Worm (Caenorhabditis elegans) whole organism, mixed stage, embryonic: ENCODE measurements around the gene faah-4.

Experiments
- M03D4.4 ChIP-seq: sonication (generic microtip); optimal IDR thresholded peaks from 2 replicates; lab custom pipeline; 2017; ENCODE audit warnings: mild to moderate bottlenecking, missing genetic modification characterization, missing compliant biosample characterization
- bed-3 ChIP-seq: fragments of 200-800 bp; sonication (Bioruptor generic); optimal IDR thresholded peaks from 3 replicates; lab custom pipeline; 2018; ENCODE audit warnings: mild to moderate bottlenecking, missing genetic modification characterization, moderate library complexity, missing compliant biosample characterization
- blmp-1 ChIP-seq: fragments of 150-350 bp; optimal IDR thresholded peaks from 2 replicates; lab custom pipeline; 2014; ENCODE audit warnings: missing biosample characterization, missing genetic modification characterization
- ceh-39 ChIP-seq: fragments of 150-350 bp; optimal IDR thresholded peaks from 2 replicates; lab custom pipeline; 2014; ENCODE audit warnings: missing biosample characterization, missing genetic modification characterization
- ceh-43 ChIP-seq: fragments of 200-800 bp; sonication (Bioruptor generic); optimal IDR thresholded peaks from 2 replicates; lab custom pipeline; 2018; ENCODE audit warnings: mild to moderate bottlenecking, missing genetic modification characterization, moderate library complexity, missing compliant biosample characterization
- ces-1 ChIP-seq: fragments of 150-350 bp; optimal IDR thresholded peaks from 2 replicates; lab custom pipeline; 2014; ENCODE audit warnings: missing biosample characterization, missing genetic modification reagents, missing genetic modification characterization
- cnd-1 ChIP-seq: fragments of 200-800 bp; sonication (Bioruptor generic); optimal IDR thresholded peaks from 2 replicates; lab custom pipeline; 2018; ENCODE audit warnings: mild to moderate bottlenecking, missing genetic modification characterization, missing compliant biosample characterization
- elt-1 ChIP-seq: sonication (generic microtip); optimal IDR thresholded peaks from 2 replicates; lab custom pipeline; 2017; ENCODE audit warnings: missing genetic modification characterization, mild to moderate bottlenecking, missing compliant biosample characterization, antibody characterized with exemption, moderate library complexity, borderline replicate concordance; ENCODE audit not compliant: insufficient read depth
- elt-3 ChIP-seq: fragments of 150-350 bp; optimal IDR thresholded peaks from 2 replicates; lab custom pipeline; 2014; ENCODE audit warnings: missing biosample characterization, missing genetic modification characterization
- flh-1 ChIP-seq: fragments of 200-800 bp; sonication (Bioruptor generic); optimal IDR thresholded peaks from 2 replicates; lab custom pipeline; 2018; ENCODE audit warnings: mild to moderate bottlenecking, missing genetic modification characterization, moderate library complexity, missing compliant biosample characterization
- ham-2 ChIP-seq: fragments of 200-800 bp; sonication (Bioruptor generic); optimal IDR thresholded peaks from 2 replicates; lab custom pipeline; 2018; ENCODE audit warnings: mild to moderate bottlenecking, missing genetic modification characterization, missing compliant biosample characterization
- hlh-1 ChIP-seq: fragments of 150-350 bp; optimal IDR thresholded peaks from 2 replicates; lab custom pipeline; 2014; ENCODE audit warnings: missing biosample characterization, missing genetic modification reagents, missing genetic modification characterization
- lin-13 ChIP-seq: fragments of 150-350 bp; optimal IDR thresholded peaks from 2 replicates; lab custom pipeline; 2014; ENCODE audit warnings: missing biosample characterization, missing genetic modification characterization
- lin-32 ChIP-seq: fragments of 200-800 bp; sonication (Bioruptor generic); optimal IDR thresholded peaks from 2 replicates; lab custom pipeline; 2018; ENCODE audit warnings: mild to moderate bottlenecking, missing genetic modification characterization, missing compliant biosample characterization
- lsy-2 ChIP-seq: fragments of 150-350 bp; optimal IDR thresholded peaks from 2 replicates; lab custom pipeline; 2014; ENCODE audit warnings: missing biosample characterization, missing genetic modification characterization
- mep-1 ChIP-seq: fragments of 150-350 bp; optimal IDR thresholded peaks from 2 replicates; lab custom pipeline; 2017; ENCODE audit warnings: missing biosample characterization, missing genetic modification reagents, missing genetic modification characterization, inconsistent platforms
- mls-2 ChIP-seq: sonication (generic microtip); optimal IDR thresholded peaks from 2 replicates; lab custom pipeline; 2016; ENCODE audit warnings: mild to moderate bottlenecking, missing genetic modification characterization, moderate library complexity, missing compliant biosample characterization
- nhr-12 ChIP-seq: fragments of 150-350 bp; optimal IDR thresholded peaks from 2 replicates; lab custom pipeline; 2014; ENCODE audit warnings: missing biosample characterization, missing genetic modification characterization
- nhr-2 ChIP-seq: fragments of 150-350 bp; optimal IDR thresholded peaks from 2 replicates; lab custom pipeline; 2014; ENCODE audit warnings: missing biosample characterization, missing genetic modification characterization
- nhr-237 ChIP-seq: fragments of 150-350 bp; optimal IDR thresholded peaks from 2 replicates; lab custom pipeline; 2014; ENCODE audit warnings: missing biosample characterization, missing genetic modification characterization
- nhr-28 ChIP-seq: fragments of 150-350 bp; optimal IDR thresholded peaks from 2 replicates; lab custom pipeline; 2014; ENCODE audit warnings: missing biosample characterization, missing genetic modification characterization
- nhr-76 ChIP-seq: sonication (generic microtip); optimal IDR thresholded peaks from 2 replicates; lab custom pipeline; 2017; ENCODE audit warnings: missing biosample characterization, missing genetic modification characterization
- pha-4 ChIP-seq: fragments of 150-350 bp; optimal IDR thresholded peaks from 2 replicates; lab custom pipeline; 2018; ENCODE audit warnings: missing biosample characterization, missing genetic modification reagents, missing genetic modification characterization
- sem-2 ChIP-seq: fragments of 200-800 bp; sonication (Bioruptor generic); optimal IDR thresholded peaks from 2 replicates; lab custom pipeline; 2018; ENCODE audit warnings: mild to moderate bottlenecking, missing genetic modification characterization, missing compliant biosample characterization
- snpc-4 ChIP-seq: fragments of 150-350 bp; optimal IDR thresholded peaks from 2 replicates; lab custom pipeline; 2014; ENCODE audit warnings: missing biosample characterization, missing genetic modification characterization
- sptf-1 ChIP-seq: sonication (generic microtip); optimal IDR thresholded peaks from 2 replicates; lab custom pipeline; 2017; ENCODE audit warnings: mild to moderate bottlenecking, missing genetic modification characterization, moderate library complexity, missing compliant biosample characterization
- tbx-8 ChIP-seq: fragments of 200-800 bp; sonication (Bioruptor generic); optimal IDR thresholded peaks from 2 replicates; lab custom pipeline; 2018; ENCODE audit warnings: mild to moderate bottlenecking, missing genetic modification characterization, moderate library complexity, missing compliant biosample characterization
- unc-39 ChIP-seq: fragments of 150-350 bp; optimal IDR thresholded peaks from 2 replicates; lab custom pipeline; 2014; ENCODE audit warnings: missing biosample characterization, missing genetic modification characterization
- zip-8 ChIP-seq: fragments of 150-350 bp; optimal IDR thresholded peaks from 2 replicates; lab custom pipeline; 2014; ENCODE audit warnings: missing biosample characterization, missing genetic modification characterization
- ztf-11 ChIP-seq: fragments of 150-350 bp; optimal IDR thresholded peaks from 2 replicates; lab custom pipeline; 2014; ENCODE audit warnings: missing biosample characterization, missing genetic modification characterization

Gene faah-4

ce11 chrIII:11909778-11910177, at the start of gene faah-4:
TSS of gene faah-4 (minus strand) at chrIII:11909878.
- TF ChIP-seq bed-3 (GFP tag; lab: Kevin White, UChicago): no peak
- TF ChIP-seq cnd-1 (tag; lab: Kevin White, UChicago): no peak
- TF ChIP-seq zip-8 (tag; lab: Kevin White, UChicago): no peak
- no peak for TF ChIP-seq nhr-237 (tag; lab: Kevin White, UChicago)
- TF ChIP-seq unc-39 (tag; lab: Kevin White, UChicago): no peak
- TF ChIP-seq elt-1 (tag; lab: Kevin White, UChicago): no peak
- no peak for TF ChIP-seq sem-2 (GFP tag; lab: Kevin White, UChicago)
- TF ChIP-seq, all 35 proteins: peak for 0

ce11 chrIII:11954150-11954549, 44.5 kb upstream of the faah-4 start:
- TF ChIP-seq sptf-1 (tag; lab: Kevin White, UChicago): no peak
- no peak for TF ChIP-seq ces-1
- no peak for TF ChIP-seq nhr-2 (tag; lab: Kevin White, UChicago)
- TF ChIP-seq mls-2 (tag; lab: Kevin White, UChicago): no peak
- no peak for TF ChIP-seq mep-1
- no peak for TF ChIP-seq cnd-1 (tag; lab: Kevin White, UChicago)
- no peak for TF ChIP-seq nhr-76 (tag; lab: Kevin White, UChicago)
- TF ChIP-seq lsy-2 (tag; lab: Kevin White, UChicago): no peak
- TF ChIP-seq elt-1 (tag; lab: Kevin White, UChicago): no peak
- TF ChIP-seq zip-8 (tag; lab: Kevin White, UChicago): no peak
- no peak for TF ChIP-seq elt-3
- no peak for TF ChIP-seq nhr-28 (tag; lab: Kevin White, UChicago)
- TF ChIP-seq nhr-12 (tag; lab: Kevin White, UChicago): no peak

ce11 chrIII:11951111-11951510, 41.4 kb upstream of the faah-4 start:
- TF ChIP-seq ceh-39 (no peak), nhr-76 (tag; lab: Kevin White, UChicago) (no peak), snpc-4 (tag; lab: Kevin White, UChicago) (no peak), lsy-2 (tag; lab: Kevin White, UChicago) (no peak), unc-39 (tag; lab: Kevin White, UChicago) (no peak), blmp-1 (tag; lab: Kevin White, UChicago) (no peak), ces-1 (no peak), lin-13 (tag; lab: Kevin White, UChicago) (no peak), nhr-2 (tag; lab: Kevin White, UChicago) (no peak), hlh-1 (tag; lab: Kevin White, UChicago) (no peak), elt-1 (tag; lab: Kevin White, UChicago) (no peak), sem-2 (GFP tag; lab: Kevin White, UChicago) (no peak), pha-4 (tag; lab: Kevin White, UChicago) (no peak), elt-3 (no peak), bed-3 (GFP tag; lab: Kevin White, UChicago) (no peak), tbx-8 (GFP tag; lab: Kevin White, UChicago) (no peak), nhr-28 (tag; lab: Kevin White, UChicago) (no peak)
- TF ChIP-seq, all 35 proteins: peak for 0

ce11 chrIII:11949276-11949879, 39.7 kb upstream of the faah-4 start:
- TF ChIP-seq zip-8 (tag; lab: Kevin White, UChicago): peak; percentile 53
- no peak for TF ChIP-seq M03D4.4 (tag; lab: Kevin White, UChicago)

- TF ChIP-seq lin-32 (GFP tag; lab: Kevin White, UChicago): no peak
- no peak for TF ChIP-seq cnd-1 (tag; lab: Kevin White, UChicago)
- no peak for TF ChIP-seq sem-2 (GFP tag; lab: Kevin White, UChicago)
- TF ChIP-seq ceh-39: no peak
- TF ChIP-seq ceh-43 (GFP tag; lab: Kevin White, UChicago): no peak
- TF ChIP-seq flh-1 (GFP tag; lab: Kevin White, UChicago): no peak
- TF ChIP-seq blmp-1 (tag; lab: Kevin White, UChicago): no peak
- no peak for TF ChIP-seq M03D4.4 (tag; lab: Kevin White, UChicago)
- TF ChIP-seq ztf-11 (tag; lab: Kevin White, UChicago): no peak
- TF ChIP-seq ham-2 (GFP tag; lab: Kevin White, UChicago): no peak
- TF ChIP-seq nhr-12 (tag; lab: Kevin White, UChicago): no peak
- TF ChIP-seq zip-8 (tag; lab: Kevin White, UChicago): no peak
These were observed 38.8 kb upstream of the faah-4 start for ce11 chrIII:11948437-11948836.
